Worm (Caenorhabditis elegans): Measurements from ENCODE around the gene xdh-1.

- TF ChIP-seq cog-1 (tag; optimal IDR thresholded peaks at IDR 0.05) (no peak), klf-2 (GFP tag; conservative IDR thresholded peaks at IDR 0.05) (no peak), tab-1 (GFP tag; IDR thresholded peaks at IDR 0.05) (no peak), med-1 (GFP tag; optimal IDR thresholded peaks at IDR 0.05; ENCODE audit: insufficient read depth) (no peak), ztf-29 (GFP tag; IDR thresholded peaks at IDR 0.05) (no peak), T22C8.4 (GFP tag; IDR thresholded peaks at IDR 0.05) (no peak), ztf-23 (GFP tag; IDR thresholded peaks at IDR 0.05) (no peak)
Observed at ce11 chrIV:14365837-14366378, 46.8 kb downstream of the xdh-1 start.
